Fruit fly (Drosophila melanogaster) S2 (cell line): ENCODE data around the gene CG14362.

ENCODE experiments used
- CG8478 ChIP-seq: fragments of >200 bp; optimal IDR thresholded peaks from 2 replicates; lab custom pipeline; 2018
- CTCF ChIP-seq, 2 experiments: fragments of >200 bp; optimal IDR thresholded peaks; 2 replicates each; lab custom pipeline; 2018

dm6 chr3R:13817480-13818305 lies 37.6 kb downstream of the CG14362 start:
- TF ChIP-seq CTCF (optimal IDR thresholded peaks at IDR 0.05; lab: Kevin White, UChicago) (no peak), CG8478 (lab: Kevin White, UChicago) (no peak)
